Fruit fly (Drosophila melanogaster) whole organism, embryonic: Measurements from ENCODE around the gene Dtg.

Source experiments
- CG6791 ChIP-seq: fragments of 200-800 bp; sonication (Bioruptor generic); IDR thresholded peaks from 3 replicates; pipeline ENCODE4 v1.3.6; 2022; ENCODE audit warnings: missing biosample characterization, missing genetic modification characterization; ENCODE audit not compliant: partially characterized antibody
- lmd ChIP-seq: fragments of 200-800 bp; sonication (Bioruptor generic); IDR thresholded peaks from 2 replicates; pipeline ENCODE4 v1.3.6; 2022; ENCODE audit warnings: missing biosample characterization, missing genetic modification characterization

DNA sequence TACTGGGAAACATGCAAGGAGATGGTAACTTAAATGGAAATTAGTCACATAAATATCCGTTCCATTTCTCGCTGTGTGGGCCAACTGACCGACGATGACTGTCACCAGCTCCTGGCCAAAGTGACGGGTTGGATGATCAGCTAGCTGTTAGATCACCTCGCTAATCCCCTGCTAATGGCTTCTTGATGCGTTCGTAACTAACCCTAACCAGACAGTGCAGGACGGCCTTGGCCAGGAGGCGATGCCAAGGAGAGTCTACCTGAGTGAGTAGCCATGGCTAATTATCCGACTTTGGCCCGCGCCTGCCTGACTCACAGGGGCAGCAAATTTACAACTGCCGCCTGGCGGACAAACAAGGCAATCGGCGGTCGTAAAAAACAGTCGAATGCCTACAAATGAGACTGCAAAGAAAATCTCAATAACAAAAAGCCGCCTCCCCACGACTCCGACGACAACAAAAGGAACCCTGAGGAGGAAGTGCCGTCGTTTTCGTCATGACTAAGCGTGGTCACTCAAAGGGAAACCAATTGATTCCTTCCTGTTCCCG lies 2.0 kb upstream of the Dtg start:
- TF ChIP-seq lmd (GFP tag; lab: Robert Waterston, UW) (no peak), CG6791 (GFP tag; lab: Robert Waterston, UW) (no peak)
